Worm (Caenorhabditis elegans) whole organism, L3 larva: ENCODE measurements around the gene srw-107.

Experiments
- ama-1 ChIP-seq: fragments of 150-350 bp; optimal IDR thresholded peaks from 2 replicates; lab custom pipeline; 2018
- ceh-9 ChIP-seq: sonication (generic microtip); optimal IDR thresholded peaks from 2 replicates; lab custom pipeline; 2018; ENCODE audit warnings: missing biosample characterization, missing genetic modification characterization
- lin-15B ChIP-seq: fragments of 150-350 bp; optimal IDR thresholded peaks from 2 replicates; lab custom pipeline; 2014; ENCODE audit warnings: missing biosample characterization, missing genetic modification characterization
- nhr-11 ChIP-seq: fragments of 150-350 bp; optimal IDR thresholded peaks from 2 replicates; lab custom pipeline; 2014; ENCODE audit warnings: missing biosample characterization, missing genetic modification characterization
- nhr-237 ChIP-seq: fragments of 150-350 bp; optimal IDR thresholded peaks from 2 replicates; lab custom pipeline; 2014; ENCODE audit warnings: missing biosample characterization, missing genetic modification characterization
- nhr-28 ChIP-seq: fragments of 150-350 bp; optimal IDR thresholded peaks from 2 replicates; lab custom pipeline; 2014; ENCODE audit warnings: missing biosample characterization, missing genetic modification characterization
- nhr-76 ChIP-seq: fragments of 150-350 bp; sonication (generic microtip); optimal IDR thresholded peaks from 5 replicates; lab custom pipeline; 2014; ENCODE audit warnings: missing biosample characterization, missing genetic modification characterization
- tbx-2 ChIP-seq: sonication (generic microtip); optimal IDR thresholded peaks from 2 replicates; lab custom pipeline; 2016; ENCODE audit warnings: mild to moderate bottlenecking, missing genetic modification characterization, missing compliant biosample characterization
- zag-1 ChIP-seq: fragments of 150-350 bp; optimal IDR thresholded peaks from 2 replicates; lab custom pipeline; 2014; ENCODE audit warnings: missing biosample characterization, missing genetic modification characterization
- ztf-11 ChIP-seq: fragments of 150-350 bp; optimal IDR thresholded peaks from 2 replicates; lab custom pipeline; 2014; ENCODE audit warnings: missing biosample characterization, missing genetic modification characterization

DNA sequence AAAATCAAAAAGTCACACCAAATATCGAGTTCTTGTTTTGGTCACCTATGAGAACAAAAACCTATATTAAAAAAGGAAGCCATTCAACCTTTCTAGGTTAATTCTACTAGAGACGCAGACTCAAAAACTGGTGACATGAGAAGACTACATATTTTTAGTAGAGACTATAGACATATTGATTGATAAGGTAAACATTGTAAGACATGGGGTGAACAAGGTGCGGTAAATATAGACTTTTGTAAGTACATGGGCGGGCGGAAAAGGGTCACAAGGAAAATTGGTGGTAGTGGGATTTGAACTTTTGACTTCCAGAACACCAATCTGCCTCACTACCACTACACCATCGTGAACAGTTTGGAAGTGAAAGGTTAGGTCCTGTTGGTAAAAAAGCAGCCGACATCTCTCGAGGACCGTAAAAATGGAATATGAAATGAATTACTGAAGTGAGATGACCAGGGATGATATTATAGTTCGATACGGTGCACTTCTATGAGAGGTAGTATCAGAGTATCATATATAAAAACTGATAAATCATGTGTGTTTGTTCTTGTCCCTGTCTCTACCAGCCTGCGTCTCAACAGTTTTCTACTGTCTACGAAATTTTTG is 37.0 kb downstream of the srw-107 start, which contains the start of gene nhr-212:
- TF ChIP-seq tbx-2 (tag; lab: Kevin White, UChicago): no peak
- TF ChIP-seq nhr-76: no peak
- TF ChIP-seq ama-1: no peak
- no peak for TF ChIP-seq nhr-237
- TF ChIP-seq zag-1 (tag; lab: Kevin White, UChicago): no peak
- TF ChIP-seq nhr-28 (tag; lab: Kevin White, UChicago): no peak
- no peak for TF ChIP-seq ceh-9 (tag; lab: Kevin White, UChicago)
- no peak for TF ChIP-seq ztf-11
- TF ChIP-seq lin-15B (tag; lab: Kevin White, UChicago): no peak
- TF ChIP-seq nhr-11 (tag; lab: Kevin White, UChicago): no peak
